Worm (Caenorhabditis elegans): ENCODE data around the gene fbxb-91.

Gene fbxb-91

DNA sequence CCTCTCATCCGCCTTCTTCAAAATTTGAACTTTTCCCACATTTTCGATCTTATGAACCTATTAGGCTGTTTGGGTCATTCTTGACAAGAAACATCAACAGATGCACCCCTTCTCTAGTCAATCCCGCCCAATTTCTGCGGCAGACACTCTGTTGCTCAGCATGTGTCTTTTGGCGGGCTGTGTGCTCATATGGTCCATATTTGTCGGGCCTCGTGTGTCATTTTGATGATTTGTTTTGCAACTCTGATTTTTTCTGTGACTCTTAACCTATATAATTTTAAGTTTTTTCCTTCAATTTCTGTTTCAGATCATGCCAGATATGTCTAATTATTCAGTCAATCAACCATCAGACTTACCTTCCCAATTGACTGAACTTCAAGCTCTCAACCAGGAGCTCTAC is 36.6 kb upstream of the fbxb-91 start, which contains the start of gene T24E12.13:
Gene T24E12.13 (plus strand): TSS at position 301 of the 400 bp plus-strand sequence.
- TF ChIP-seq odd-2 (tag; optimal IDR thresholded peaks at IDR 0.05): no peak
- TF ChIP-seq hlh-8 (tag; optimal IDR thresholded peaks at IDR 0.05): no peak
- TF ChIP-seq ztf-16 (tag; optimal IDR thresholded peaks at IDR 0.05): no peak
- TF ChIP-seq ceh-24 (tag; optimal IDR thresholded peaks at IDR 0.05): no peak
- TF ChIP-seq tbx-7 (tag; optimal IDR thresholded peaks at IDR 0.05): no peak
- TF ChIP-seq fkh-6 (tag; optimal IDR thresholded peaks at IDR 0.05): no peak
- TF ChIP-seq lin-11 (tag; optimal IDR thresholded peaks at IDR 0.05): no peak
- TF ChIP-seq ref-2 (tag; optimal IDR thresholded peaks at IDR 0.05): no peak
- no peak for TF ChIP-seq syd-9 (tag; optimal IDR thresholded peaks at IDR 0.05)
- TF ChIP-seq F13H6.1 (tag; optimal IDR thresholded peaks at IDR 0.05): no peak

DNA sequence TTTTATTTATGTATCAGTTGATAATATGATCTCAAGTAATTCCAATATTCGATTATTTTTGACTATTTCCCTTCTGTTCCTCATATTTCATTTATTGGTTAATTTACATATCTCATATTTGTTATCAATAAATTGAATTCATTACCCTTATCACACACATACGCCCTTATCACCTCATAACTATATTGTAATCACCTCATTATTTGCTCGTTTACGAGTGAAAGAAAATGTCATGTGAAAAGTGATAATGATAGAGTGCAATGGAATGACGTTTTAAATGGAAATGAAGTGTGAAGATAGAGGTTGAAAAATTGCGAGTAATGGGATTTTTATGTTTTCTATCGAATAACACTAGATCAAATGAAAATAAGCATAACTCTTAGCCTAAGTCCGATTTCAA is 36.0 kb upstream of the fbxb-91 start:
- TF ChIP-seq elt-2 (tag; optimal IDR thresholded peaks at IDR 0.05) (peak; percentile 99), pqm-1 (tag; optimal IDR thresholded peaks at IDR 0.05) (peak; percentile 53), lin-11 (tag; optimal IDR thresholded peaks at IDR 0.05) (no peak)

DNA sequence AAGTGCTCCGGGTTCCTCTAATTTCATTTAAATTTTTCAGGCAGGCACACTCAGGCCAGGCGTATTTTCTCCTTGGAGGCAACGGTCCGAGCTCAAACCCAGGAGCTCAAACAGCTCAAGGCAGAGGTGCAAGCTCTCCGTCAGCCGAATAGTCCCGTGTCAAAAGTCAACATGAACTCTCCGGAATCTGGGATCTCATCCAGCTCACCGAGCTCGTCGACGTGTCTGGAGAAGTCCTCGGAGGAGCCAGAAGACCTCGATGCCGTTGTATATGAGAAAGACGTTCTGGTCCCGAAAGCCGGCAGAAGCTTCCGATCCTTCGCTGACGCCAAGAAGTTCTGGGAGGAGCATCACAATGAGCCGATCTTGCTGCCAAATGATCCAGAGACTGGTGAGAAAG is 35.2 kb upstream of the fbxb-91 start:
- TF ChIP-seq tbx-2 (tag; optimal IDR thresholded peaks at IDR 0.05) (no peak), ahr-1 (tag; optimal IDR thresholded peaks at IDR 0.05) (no peak), K02D7.2 (tag; optimal IDR thresholded peaks at IDR 0.05) (no peak), madf-2 (tag; optimal IDR thresholded peaks at IDR 0.05) (no peak), lin-11 (tag; optimal IDR thresholded peaks at IDR 0.05) (no peak), sdc-2 (tag; optimal IDR thresholded peaks at IDR 0.05) (no peak), pag-3 (tag; optimal IDR thresholded peaks at IDR 0.05; ENCODE audit: borderline replicate concordance) (no peak), fkh-6 (tag; optimal IDR thresholded peaks at IDR 0.05) (no peak), C08G9.2 (tag; optimal IDR thresholded peaks at IDR 0.05) (no peak), rnt-1 (tag; optimal IDR thresholded peaks at IDR 0.05) (no peak), gmeb-2 (tag; optimal IDR thresholded peaks at IDR 0.05) (no peak), dmd-4 (tag; optimal IDR thresholded peaks at IDR 0.05; ENCODE audit: borderline replicate concordance) (no peak), che-1 (tag; optimal IDR thresholded peaks at IDR 0.05) (no peak), pat-9 (tag; optimal IDR thresholded peaks at IDR 0.05) (no peak), hlh-8 (tag; optimal IDR thresholded peaks at IDR 0.05) (no peak), nhr-232 (tag; optimal IDR thresholded peaks at IDR 0.05) (no peak), sox-4 (tag; optimal IDR thresholded peaks at IDR 0.05) (no peak), ceh-18 (tag; optimal IDR thresholded peaks at IDR 0.05) (no peak), ceh-48 (tag; optimal IDR thresholded peaks at IDR 0.05) (no peak)

DNA sequence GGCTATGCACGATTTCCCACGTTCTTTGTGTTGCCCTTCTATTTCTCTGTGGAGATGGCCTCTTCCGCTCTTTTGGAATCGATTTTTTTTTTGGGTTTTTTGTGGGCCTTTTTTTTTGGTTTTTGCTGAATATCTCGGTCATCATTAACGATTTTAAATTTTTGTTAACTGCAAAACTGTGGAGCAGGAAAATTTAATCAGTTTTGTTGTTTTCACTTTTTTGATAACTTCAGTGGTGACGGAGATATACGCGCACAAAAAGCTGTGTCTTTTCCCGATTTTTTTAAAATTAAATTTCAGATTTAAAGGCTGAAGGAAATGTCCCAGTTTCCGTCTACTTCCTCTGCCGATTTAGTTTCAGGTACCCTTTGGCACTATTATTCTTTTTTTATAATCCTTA is 34.7 kb upstream of the fbxb-91 start, which contains the start of gene T24E12.1:
Gene T24E12.1 (plus strand): TSS at position 301 of the 400 bp plus-strand sequence.
- no peak for TF ChIP-seq syd-9 (tag; optimal IDR thresholded peaks at IDR 0.05)
- no peak for TF ChIP-seq ceh-18 (tag; optimal IDR thresholded peaks at IDR 0.05)
- no peak for TF ChIP-seq eyg-1 (tag; optimal IDR thresholded peaks at IDR 0.05)
- no peak for TF ChIP-seq Y22D7AL.16 (tag; optimal IDR thresholded peaks at IDR 0.05)
- TF ChIP-seq fkh-10 (GFP tag; optimal IDR thresholded peaks at IDR 0.05): no peak
- no peak for TF ChIP-seq nhr-232 (tag; optimal IDR thresholded peaks at IDR 0.05)
- no peak for TF ChIP-seq pros-1 (tag; optimal IDR thresholded peaks at IDR 0.05)
- TF ChIP-seq pat-9 (tag; optimal IDR thresholded peaks at IDR 0.05): no peak
- no peak for TF ChIP-seq unc-3 (GFP tag; conservative IDR thresholded peaks at IDR 0.05)
- TF ChIP-seq unc-3 (tag; optimal IDR thresholded peaks at IDR 0.05): no peak
- no peak for TF ChIP-seq ceh-22 (tag; optimal IDR thresholded peaks at IDR 0.05)
- TF ChIP-seq K09A11.1 (tag; optimal IDR thresholded peaks at IDR 0.05; ENCODE audit: insufficient read depth): no peak
- TF ChIP-seq npax-4 (tag; optimal IDR thresholded peaks at IDR 0.05): no peak
- TF ChIP-seq unc-42 (tag; optimal IDR thresholded peaks at IDR 0.05): no peak
- no peak for TF ChIP-seq hlh-8 (tag; optimal IDR thresholded peaks at IDR 0.05)
- TF ChIP-seq odd-2 (tag; optimal IDR thresholded peaks at IDR 0.05): no peak

Data from whole organism, late embryonic.